Fruit fly (Drosophila melanogaster) whole organism, embryonic: ENCODE measurements around the gene CG6163.

ENCODE experiments used
- Abd-B ChIP-seq: fragments of 200-800 bp; sonication (Bioruptor generic); optimal IDR thresholded peaks from 2 replicates; lab custom pipeline; 2018; ENCODE audit warnings: missing biosample characterization, mild to moderate bottlenecking, missing genetic modification characterization, moderate library complexity
- Asciz ChIP-seq: fragments of 200-800 bp; sonication (Bioruptor generic); optimal IDR thresholded peaks from 2 replicates; lab custom pipeline; 2017; ENCODE audit warnings: missing biosample characterization, mild to moderate bottlenecking, missing genetic modification characterization, missing genetic modification reagents
- B-H1 ChIP-seq: fragments of 200-800 bp; sonication (Bioruptor generic); IDR thresholded peaks from 3 replicates; pipeline ENCODE4 v1.3.6; 2022; ENCODE audit warnings: missing biosample characterization, missing genetic modification characterization
- CG10959 ChIP-seq: fragments of 200-800 bp; sonication (Bioruptor generic); IDR thresholded peaks from 2 replicates; pipeline ENCODE4 v1.3.6; 2022; ENCODE audit warnings: missing biosample characterization, missing genetic modification characterization
- CG13296 ChIP-seq: fragments of 200-800 bp; sonication (Bioruptor generic); optimal IDR thresholded peaks from 3 replicates; lab custom pipeline; 2018; ENCODE audit warnings: missing biosample characterization, mild to moderate bottlenecking, missing genetic modification characterization
- CG13624 ChIP-seq: fragments of 200-800 bp; sonication (Bioruptor generic); optimal IDR thresholded peaks from 2 replicates; lab custom pipeline; 2016; ENCODE audit warnings: missing biosample characterization, missing genetic modification characterization
- CG14014 ChIP-seq: fragments of 200-800 bp; sonication (Bioruptor generic); IDR thresholded peaks from 2 replicates; pipeline ENCODE4 v1.3.6; 2022; ENCODE audit warnings: missing biosample characterization, missing genetic modification characterization
- CG17328 ChIP-seq: fragments of 200-800 bp; sonication (Bioruptor generic); IDR thresholded peaks from 2 replicates; pipeline ENCODE4 v1.3.6; 2022; ENCODE audit warnings: missing biosample characterization, missing genetic modification characterization
- CG17361 ChIP-seq: fragments of 200-800 bp; sonication (Bioruptor generic); IDR thresholded peaks from 3 replicates; pipeline ENCODE4 v1.3.6; 2022; ENCODE audit warnings: missing biosample characterization, missing genetic modification characterization
- CG17385 ChIP-seq: fragments of 200-800 bp; sonication (Bioruptor generic); optimal IDR thresholded peaks from 3 replicates; lab custom pipeline; 2018; ENCODE audit warnings: missing biosample characterization, mild to moderate bottlenecking, missing genetic modification characterization
- CG2678 ChIP-seq: fragments of 200-800 bp; sonication (Bioruptor generic); optimal IDR thresholded peaks from 3 replicates; lab custom pipeline; 2019; ENCODE audit warnings: missing biosample characterization, mild to moderate bottlenecking, missing genetic modification characterization, moderate library complexity
- CG34376 ChIP-seq: fragments of 200-800 bp; sonication (Bioruptor generic); optimal IDR thresholded peaks from 2 replicates; lab custom pipeline; 2018; ENCODE audit warnings: missing biosample characterization, mild to moderate bottlenecking, missing genetic modification characterization
- CG3847 ChIP-seq: fragments of 200-800 bp; sonication (Bioruptor generic); IDR thresholded peaks from 2 replicates; pipeline ENCODE4 v1.3.6; 2022; ENCODE audit warnings: missing biosample characterization, missing genetic modification characterization
- CG4360 ChIP-seq: fragments of 200-800 bp; sonication (Bioruptor generic); IDR thresholded peaks from 2 replicates; pipeline ENCODE4 v1.3.6; 2022; ENCODE audit warnings: missing biosample characterization, missing genetic modification characterization
- CG43689 ChIP-seq: fragments of 200-800 bp; sonication (Bioruptor generic); IDR thresholded peaks from 2 replicates; pipeline ENCODE4 v1.3.6; 2022; ENCODE audit warnings: missing biosample characterization, missing genetic modification characterization
- CG6813 ChIP-seq: fragments of 200-800 bp; sonication (Bioruptor generic); optimal IDR thresholded peaks from 2 replicates; lab custom pipeline; 2017; ENCODE audit warnings: missing biosample characterization, missing genetic modification characterization, mild to moderate bottlenecking, moderate library complexity, missing genetic modification reagents
- CG7372 ChIP-seq: fragments of 200-800 bp; sonication (Bioruptor generic); IDR thresholded peaks from 2 replicates; pipeline ENCODE4 v1.3.6; 2022; ENCODE audit warnings: missing biosample characterization, missing genetic modification characterization
- CG7786 ChIP-seq: fragments of 200-800 bp; sonication (Bioruptor generic); optimal IDR thresholded peaks from 2 replicates; lab custom pipeline; 2016; ENCODE audit warnings: missing biosample characterization, missing genetic modification characterization
- CG7987 ChIP-seq: fragments of 200-800 bp; sonication (Bioruptor generic); optimal IDR thresholded peaks from 2 replicates; lab custom pipeline; 2018; ENCODE audit warnings: missing biosample characterization, mild to moderate bottlenecking, missing genetic modification characterization, moderate library complexity
- CG9817 ChIP-seq: fragments of 200-800 bp; sonication (Bioruptor generic); optimal IDR thresholded peaks from 2 replicates; lab custom pipeline; 2018; ENCODE audit warnings: missing biosample characterization, mild to moderate bottlenecking, missing genetic modification characterization, moderate library complexity
- CG9932 ChIP-seq: fragments of 200-800 bp; sonication (Bioruptor generic); IDR thresholded peaks from 2 replicates; pipeline ENCODE4 v1.3.6; 2022; ENCODE audit warnings: missing biosample characterization, missing genetic modification characterization
- CTCF ChIP-seq: fragments of 200-800 bp; sonication (Bioruptor generic); optimal IDR thresholded peaks from 2 replicates; lab custom pipeline; 2017; ENCODE audit warnings: missing biosample characterization, mild to moderate bottlenecking, missing genetic modification characterization, moderate library complexity
- Chrac-16 ChIP-seq: fragments of 200-800 bp; sonication (Bioruptor generic); optimal IDR thresholded peaks from 3 replicates; lab custom pipeline; 2016; ENCODE audit warnings: missing biosample characterization, missing genetic modification characterization
- D19B ChIP-seq: fragments of 200-800 bp; sonication (Bioruptor generic); optimal IDR thresholded peaks from 2 replicates; lab custom pipeline; 2017; ENCODE audit warnings: missing biosample characterization, mild to moderate bottlenecking, missing genetic modification characterization
- Dad ChIP-seq: fragments of 200-800 bp; sonication (Bioruptor generic); optimal IDR thresholded peaks from 3 replicates; lab custom pipeline; 2016; ENCODE audit warnings: missing biosample characterization, missing genetic modification characterization
- Eip74EF ChIP-seq, 2 experiments: fragments of 200-800 bp in 1 of 2; fragments of >200 bp in 1 of 2; sonication (Bioruptor generic) in 1 of 2; optimal IDR thresholded peaks; 2 replicates each; lab custom pipeline; 2017 to 2019; ENCODE audit warnings: missing biosample characterization in 2 of 2, missing genetic modification characterization in 2 of 2, mild to moderate bottlenecking in 1 of 2, moderate library complexity in 1 of 2
- Gsc ChIP-seq: fragments of 200-800 bp; sonication (Bioruptor generic); IDR thresholded peaks from 2 replicates; pipeline ENCODE4 v1.3.6; 2022; ENCODE audit warnings: missing biosample characterization, missing genetic modification characterization
- HLH4C ChIP-seq: fragments of 200-800 bp; sonication (Bioruptor generic); IDR thresholded peaks from 3 replicates; pipeline ENCODE4 v1.3.6; 2022; ENCODE audit warnings: missing biosample characterization, missing genetic modification characterization; ENCODE audit not compliant: partially characterized antibody
- Hand ChIP-seq: fragments of 200-800 bp; sonication (Bioruptor generic); optimal IDR thresholded peaks from 2 replicates; lab custom pipeline; 2017; ENCODE audit warnings: mild to moderate bottlenecking, missing biosample characterization, missing genetic modification reagents, missing genetic modification characterization
- HmgZ ChIP-seq: fragments of 200-800 bp; sonication (Bioruptor generic); optimal IDR thresholded peaks from 2 replicates; lab custom pipeline; 2018; ENCODE audit warnings: missing biosample characterization, mild to moderate bottlenecking, missing genetic modification characterization
- MTF-1 ChIP-seq: fragments of 200-800 bp; sonication (Bioruptor generic); optimal IDR thresholded peaks from 2 replicates; lab custom pipeline; 2018; ENCODE audit warnings: missing biosample characterization, mild to moderate bottlenecking, missing genetic modification characterization, borderline replicate concordance
- Pdp1 ChIP-seq, 2 experiments: fragments of 200-800 bp; sonication (Bioruptor generic); optimal IDR thresholded peaks; 3 replicates each; lab custom pipeline; 2016; ENCODE audit warnings: missing biosample characterization in 2 of 2, missing genetic modification characterization in 2 of 2, mild to moderate bottlenecking in 1 of 2, moderate library complexity in 1 of 2
- Usf ChIP-seq: fragments of 200-800 bp; sonication (Bioruptor generic); optimal IDR thresholded peaks from 2 replicates; lab custom pipeline; 2017; ENCODE audit warnings: missing genotype, missing biosample characterization, missing genetic modification characterization
- bab2 ChIP-seq: fragments of 200-800 bp; sonication (Bioruptor generic); optimal IDR thresholded peaks from 2 replicates; lab custom pipeline; 2016; ENCODE audit warnings: missing biosample characterization, missing genetic modification characterization
- cad ChIP-seq: fragments of >200 bp; optimal IDR thresholded peaks from 2 replicates; lab custom pipeline; 2017; ENCODE audit warnings: missing biosample characterization, missing genetic modification characterization
- chif ChIP-seq, 2 experiments: fragments of 200-800 bp; sonication (Bioruptor generic); optimal IDR thresholded peaks; 3 replicates each; lab custom pipeline; 2016; ENCODE audit warnings: missing biosample characterization in 2 of 2, missing genetic modification characterization in 2 of 2
- danr ChIP-seq: fragments of 200-800 bp; sonication (Bioruptor generic); IDR thresholded peaks from 2 replicates; pipeline ENCODE4 v1.3.6; 2022; ENCODE audit warnings: missing biosample characterization, missing genetic modification characterization
- dmrt11E ChIP-seq: fragments of 200-800 bp; sonication (Bioruptor generic); optimal IDR thresholded peaks from 3 replicates; lab custom pipeline; 2018; ENCODE audit warnings: missing biosample characterization, mild to moderate bottlenecking, missing genetic modification characterization, moderate library complexity
- gce ChIP-seq: fragments of 200-800 bp; sonication (Bioruptor generic); IDR thresholded peaks from 3 replicates; pipeline ENCODE4 v1.3.6; 2022; ENCODE audit warnings: missing biosample characterization, missing genetic modification characterization
- ham ChIP-seq: fragments of 200-800 bp; sonication (Bioruptor generic); IDR thresholded peaks from 2 replicates; pipeline ENCODE4 v1.3.6; 2022; ENCODE audit warnings: missing biosample characterization, missing genetic modification characterization
- mirr ChIP-seq: fragments of 200-800 bp; sonication (Bioruptor generic); optimal IDR thresholded peaks from 3 replicates; lab custom pipeline; 2018; ENCODE audit warnings: missing biosample characterization, mild to moderate bottlenecking, missing genetic modification characterization
- mld ChIP-seq: fragments of 200-800 bp; sonication (Bioruptor generic); IDR thresholded peaks from 3 replicates; pipeline ENCODE4 v1.3.6; 2022; ENCODE audit warnings: missing biosample characterization, missing genetic modification characterization; ENCODE audit not compliant: partially characterized antibody
- pan ChIP-seq, 4 experiments: fragments of >200 bp in 3 of 4; fragments of 200-800 bp in 1 of 4; sonication (Bioruptor generic) in 1 of 4; optimal IDR thresholded peaks in 3 of 4; IDR thresholded peaks in 1 of 4; 2 replicates each; pipeline versions ENCODE4 v1.3.6 to Lab custom; 2017 to 2022; ENCODE audit warnings: missing biosample characterization in 2 of 4, missing genetic modification characterization in 2 of 4, mixed read lengths in 1 of 4
- row ChIP-seq: fragments of 200-800 bp; sonication (Bioruptor generic); IDR thresholded peaks from 3 replicates; pipeline ENCODE4 v1.3.6; 2022; ENCODE audit warnings: missing biosample characterization, missing genetic modification characterization
- seq ChIP-seq: fragments of 200-800 bp; sonication (Bioruptor generic); IDR thresholded peaks from 2 replicates; pipeline ENCODE4 v1.3.6; 2022; ENCODE audit warnings: missing biosample characterization, missing genetic modification characterization
- slp2 ChIP-seq: fragments of 200-800 bp; sonication (Bioruptor generic); optimal IDR thresholded peaks from 2 replicates; lab custom pipeline; 2016; ENCODE audit warnings: missing biosample characterization, missing genetic modification characterization
- so ChIP-seq: fragments of 200-800 bp; sonication (Bioruptor generic); IDR thresholded peaks from 3 replicates; pipeline ENCODE4 v1.3.6; 2022; ENCODE audit warnings: missing biosample characterization, missing genetic modification characterization
- usp ChIP-seq: fragments of >200 bp; optimal IDR thresholded peaks from 2 replicates; lab custom pipeline; 2017; ENCODE audit warnings: missing biosample characterization, missing genetic modification characterization

The CG6163 gene

DNA sequence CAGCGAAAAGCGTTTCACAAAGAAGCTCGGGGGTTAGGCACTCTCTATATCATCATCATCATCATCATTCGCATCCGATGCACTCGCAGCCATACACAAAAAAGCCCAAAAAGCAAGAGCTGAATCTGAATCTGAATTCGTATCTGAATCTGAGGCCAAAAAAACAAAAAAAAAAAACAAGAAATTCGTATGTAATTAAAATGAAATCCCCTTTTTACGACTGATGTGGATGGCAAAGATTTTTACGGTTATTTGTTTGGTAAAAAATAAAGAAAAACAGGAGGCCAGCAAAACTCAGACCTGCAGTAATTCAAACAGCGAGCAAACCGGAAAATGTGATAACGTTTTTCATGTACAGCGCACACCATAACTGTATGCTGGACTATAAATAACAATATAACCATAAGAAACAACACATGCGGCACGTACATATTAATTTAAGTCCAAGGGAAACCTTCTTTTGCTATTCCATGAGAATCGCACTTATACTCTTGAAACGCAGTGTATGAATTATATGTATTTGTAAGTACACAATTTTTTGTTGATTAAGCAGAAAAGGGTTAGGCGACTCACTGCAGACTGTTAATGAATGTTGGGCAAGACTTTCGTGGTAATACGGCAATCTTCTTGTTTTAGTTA, 46.0 kb downstream of the CG6163 start (continued):
- TF ChIP-seq gce (GFP tag; lab: Robert Waterston, UW) (peak; percentile 92), dmrt11E (peak; percentile 70), cad (GFP tag; lab: Kevin White, UChicago) (no peak), CG9817 (peak; percentile 75), CTCF (GFP tag; lab: Kevin White, UChicago) (peak; percentile 28), bab2 (peak; percentile 86), Abd-B (peak; percentile 83), CG17385 (GFP tag; lab: Kevin White, UChicago) (peak; percentile 81), CG4360 (GFP tag; lab: Robert Waterston, UW) (peak; percentile 70), row (peak; percentile 89), Eip74EF (GFP tag; optimal IDR thresholded peaks at IDR 0.05; lab: Kevin White, UChicago) (peak in 1 of 2 experiments; percentile 89), ham (GFP tag; lab: Robert Waterston, UW) (0 out of 2 replicates have a peak, but pooled peaks have one; percentile 11), HmgZ (tag; lab: Kevin White, UChicago) (peak; percentile 85), CG10959 (GFP tag; lab: Robert Waterston, UW) (peak; percentile 88), mld (GFP tag; lab: Robert Waterston, UW) (no peak), pan (optimal IDR thresholded peaks at IDR 0.05; lab: Kevin White, UChicago) (no peak), pan (GFP tag; optimal IDR thresholded peaks at IDR 0.05 in 1 of 2, IDR thresholded peaks at IDR 0.05 in 1 of 2) (peak in 1 of 2 experiments; percentile 94), Dad (GFP tag; lab: Kevin White, UChicago) (peak; percentile 74), HLH4C (GFP tag; lab: Robert Waterston, UW) (no peak), CG13296 (GFP tag; lab: Kevin White, UChicago) (peak; percentile 81), danr (GFP tag; lab: Robert Waterston, UW) (peak; percentile 75), CG43689 (GFP tag; lab: Robert Waterston, UW) (peak; percentile 67), mirr (GFP tag; lab: Kevin White, UChicago) (peak; percentile 57), Usf (GFP tag; lab: Kevin White, UChicago) (no peak), CG14014 (GFP tag; lab: Robert Waterston, UW) (peak; percentile 90), D19B (GFP tag; lab: Kevin White, UChicago) (peak; percentile 46), CG7372 (GFP tag; lab: Robert Waterston, UW) (peak; percentile 81), CG17328 (peak; percentile 92), MTF-1 (peak; percentile 81), CG34376 (GFP tag; lab: Kevin White, UChicago) (no peak), usp (GFP tag; lab: Kevin White, UChicago) (no peak), CG9932 (GFP tag; lab: Robert Waterston, UW) (peak; percentile 64), Asciz (GFP tag; lab: Kevin White, UChicago) (peak; percentile 77), CG7786 (peak; percentile 73), CG6813 (GFP tag; lab: Kevin White, UChicago) (peak; percentile 84), Hand (GFP tag; lab: Kevin White, UChicago) (peak; percentile 31), CG7987 (GFP tag; lab: Kevin White, UChicago) (peak; percentile 69), slp2 (peak; percentile 79), B-H1 (GFP tag; lab: Robert Waterston, UW) (peak; percentile 80), Chrac-16 (GFP tag; lab: Kevin White, UChicago) (peak; percentile 66), CG13624 (peak; percentile 80), so (GFP tag; lab: Robert Waterston, UW) (peak; percentile 86), Gsc (GFP tag; lab: Robert Waterston, UW) (no peak), Pdp1 (GFP tag; optimal IDR thresholded peaks at IDR 0.05; lab: Kevin White, UChicago) (peak; percentile 83 to 88), chif (GFP tag; optimal IDR thresholded peaks at IDR 0.05; lab: Kevin White, UChicago) (peak; percentile 82 to 90), CG3847 (GFP tag; lab: Robert Waterston, UW) (peak; percentile 76), seq (GFP tag; lab: Robert Waterston, UW) (peak; percentile 86), CG2678 (tag; lab: Kevin White, UChicago) (peak; percentile 91), CG17361 (GFP tag; lab: Robert Waterston, UW) (peak; percentile 90)
- TF ChIP-seq, all 482 proteins: peak for 402
